Fruit fly (Drosophila melanogaster) whole organism, wandering third instar larva: ENCODE data around the gene CG4036.

Source experiments
- Dfd ChIP-seq: fragments of >200 bp; optimal IDR thresholded peaks from 2 replicates; lab custom pipeline; 2017; ENCODE audit warnings: missing biosample characterization, missing genetic modification characterization
- sage ChIP-seq: fragments of 200-800 bp; sonication (Bioruptor generic); optimal IDR thresholded peaks from 2 replicates; lab custom pipeline; 2016; ENCODE audit warnings: missing biosample characterization, mild to moderate bottlenecking, missing genetic modification characterization

Gene CG4036

DNA sequence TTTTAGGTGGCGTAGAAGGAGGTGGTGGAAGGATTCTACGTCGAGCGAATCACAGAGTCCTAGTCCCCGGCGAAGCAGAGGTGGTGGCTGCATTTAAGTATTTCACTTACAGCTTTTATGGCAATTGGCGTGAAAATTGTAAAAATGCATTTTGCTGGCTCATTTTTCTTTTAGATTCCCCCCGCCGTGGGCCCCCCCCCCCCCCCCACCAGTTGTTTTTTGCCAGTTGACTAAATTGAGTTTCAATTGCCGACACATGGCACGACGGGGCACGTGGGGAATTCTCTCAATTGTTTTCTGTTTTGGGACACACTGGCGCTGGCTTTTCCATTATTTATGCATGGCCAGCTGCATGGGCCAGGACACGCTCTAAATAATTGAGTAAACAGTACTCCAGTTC is 46.1 kb downstream of the CG4036 start:
- no peak for TF ChIP-seq sage (GFP tag; lab: Kevin White, UChicago)
- peak; percentile 98 for TF ChIP-seq Dfd (GFP tag; lab: Kevin White, UChicago)
